Fruit fly (Drosophila melanogaster): ENCODE data around the gene Cip4.

Gene Cip4

DNA sequence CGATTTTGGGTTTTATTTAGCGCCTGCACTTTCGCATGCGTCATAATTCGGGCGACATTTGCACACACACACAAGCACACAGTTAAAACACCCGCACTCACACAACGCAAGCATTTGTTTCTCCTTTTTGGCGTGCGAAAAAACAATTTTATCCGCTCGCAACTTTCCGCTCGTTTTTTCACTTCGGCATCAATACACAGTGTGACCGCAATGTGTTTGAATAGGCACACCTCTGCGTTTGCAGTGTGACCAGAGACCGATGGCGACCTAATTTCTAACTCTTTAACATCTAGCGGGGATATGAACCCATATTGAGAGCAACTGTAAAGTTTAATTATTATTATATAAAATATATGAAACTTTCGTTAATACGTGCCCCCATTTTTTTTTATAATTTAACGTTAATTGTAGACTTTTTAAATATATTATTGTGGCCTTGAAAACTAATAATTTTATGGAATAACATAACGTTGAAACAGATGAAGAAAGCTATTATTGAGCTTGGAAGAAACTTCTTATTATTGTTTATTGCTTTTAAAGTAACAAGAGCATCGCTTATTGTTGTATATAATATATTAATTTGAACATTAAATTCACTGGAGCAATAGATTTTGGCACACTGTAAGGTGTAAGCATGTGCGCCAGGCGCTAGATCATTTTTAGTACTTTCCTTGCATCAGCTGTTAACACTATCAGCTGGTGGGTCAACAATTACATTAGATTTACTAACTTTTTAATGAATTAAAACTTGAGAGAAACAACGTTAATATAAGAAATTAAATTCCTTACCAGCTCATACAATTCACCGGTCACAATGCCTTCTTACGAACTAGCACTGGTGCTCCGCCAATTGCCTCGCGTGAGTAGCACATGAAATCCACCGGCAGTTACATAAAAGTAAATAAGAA, at the start of gene Cip4, which contains the start of gene mRpS6:
TSS of gene Cip4 (minus strand) at position 216 of the 908 bp plus-strand sequence.
TSS of gene mRpS6 (plus strand) at position 664 of the 908 bp plus-strand sequence.
- TF ChIP-seq CG8478 (optimal IDR thresholded peaks at IDR 0.05) (no peak), CTCF (optimal IDR thresholded peaks at IDR 0.05) (peak in 1 of 2 experiments; percentile 19)

DNA sequence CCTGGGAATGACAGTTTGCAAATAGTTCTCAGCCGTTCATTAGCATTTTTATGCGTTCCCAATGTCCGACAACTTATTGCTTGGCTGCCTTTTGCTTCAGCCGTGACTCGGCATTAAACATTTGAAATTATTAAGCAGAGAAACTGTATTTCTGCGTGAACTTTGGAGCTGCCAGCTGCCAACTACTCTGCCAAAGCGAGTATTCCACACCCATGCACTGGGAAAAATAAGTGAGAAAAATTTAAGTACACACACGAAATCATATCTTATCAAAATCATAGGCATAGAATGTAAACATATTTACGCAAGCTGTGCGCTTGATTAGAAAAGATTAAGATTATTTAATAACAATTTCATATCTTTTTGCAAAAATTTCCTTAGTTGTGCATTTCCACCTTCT, 49.1 kb upstream of the Cip4 start:
- TF ChIP-seq CG8478 (optimal IDR thresholded peaks at IDR 0.05) (no peak), CTCF (optimal IDR thresholded peaks at IDR 0.05) (no peak)

DNA sequence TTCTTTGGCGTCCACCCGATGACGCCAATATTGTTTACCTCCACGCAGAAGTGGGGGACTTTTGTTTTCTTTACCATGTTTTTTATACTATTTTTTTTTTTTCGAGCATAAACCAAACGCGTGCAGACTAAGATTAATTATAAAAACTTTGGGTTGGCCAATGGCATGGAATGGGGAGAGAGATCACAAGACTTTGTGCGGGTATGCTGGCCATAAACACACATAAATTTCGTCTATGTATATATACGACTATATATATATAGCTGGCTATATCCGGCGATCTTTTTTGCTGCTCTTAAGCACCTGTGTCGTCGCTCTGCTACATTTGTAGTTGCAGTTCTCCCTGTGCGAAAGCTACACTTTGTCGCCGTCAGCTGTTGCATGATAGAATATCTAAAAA, 48.0 kb upstream of the Cip4 start:
- TF ChIP-seq CG8478 (optimal IDR thresholded peaks at IDR 0.05) (no peak), CTCF (optimal IDR thresholded peaks at IDR 0.05) (no peak)

DNA sequence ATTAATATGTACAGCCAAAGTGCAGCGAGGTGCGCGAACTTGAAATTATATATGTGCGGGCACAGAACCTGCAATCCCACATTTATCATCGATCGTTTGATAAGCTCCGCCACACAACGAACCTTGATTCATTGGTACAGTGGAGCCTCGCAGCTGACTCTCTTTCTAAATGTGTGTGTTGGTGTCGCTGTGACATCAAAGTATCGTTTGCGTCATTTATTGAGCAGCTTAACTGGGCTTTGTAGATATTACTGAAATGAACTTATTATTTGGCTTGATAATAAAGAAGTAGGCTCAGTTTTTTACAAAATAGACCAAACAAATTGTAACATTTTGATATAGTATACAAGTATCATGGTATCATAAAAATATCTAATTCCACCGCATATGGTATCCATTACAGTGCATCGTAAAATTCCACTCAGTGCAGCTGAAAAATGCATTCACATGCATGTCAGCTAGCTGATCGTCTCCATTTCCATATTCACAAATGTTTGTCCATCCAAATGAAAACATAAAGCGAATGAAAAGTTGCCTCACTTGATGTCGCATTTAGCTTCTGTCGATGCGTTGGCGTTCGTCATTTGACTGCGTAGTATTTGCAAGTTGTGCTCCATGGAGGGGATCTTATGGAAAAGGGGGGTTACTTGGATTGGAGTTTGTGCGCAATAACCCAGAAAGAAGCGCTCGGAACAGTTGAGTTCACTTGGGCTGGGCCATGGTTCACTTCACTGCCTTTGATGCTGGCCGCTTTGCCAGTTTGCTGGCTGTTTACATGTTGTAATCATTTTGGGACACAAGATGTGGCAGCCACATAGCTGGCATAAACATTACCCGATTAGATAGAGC, 47.3 kb upstream of the Cip4 start:
- TF ChIP-seq CG8478 (optimal IDR thresholded peaks at IDR 0.05) (no peak), CTCF (optimal IDR thresholded peaks at IDR 0.05) (no peak)

DNA sequence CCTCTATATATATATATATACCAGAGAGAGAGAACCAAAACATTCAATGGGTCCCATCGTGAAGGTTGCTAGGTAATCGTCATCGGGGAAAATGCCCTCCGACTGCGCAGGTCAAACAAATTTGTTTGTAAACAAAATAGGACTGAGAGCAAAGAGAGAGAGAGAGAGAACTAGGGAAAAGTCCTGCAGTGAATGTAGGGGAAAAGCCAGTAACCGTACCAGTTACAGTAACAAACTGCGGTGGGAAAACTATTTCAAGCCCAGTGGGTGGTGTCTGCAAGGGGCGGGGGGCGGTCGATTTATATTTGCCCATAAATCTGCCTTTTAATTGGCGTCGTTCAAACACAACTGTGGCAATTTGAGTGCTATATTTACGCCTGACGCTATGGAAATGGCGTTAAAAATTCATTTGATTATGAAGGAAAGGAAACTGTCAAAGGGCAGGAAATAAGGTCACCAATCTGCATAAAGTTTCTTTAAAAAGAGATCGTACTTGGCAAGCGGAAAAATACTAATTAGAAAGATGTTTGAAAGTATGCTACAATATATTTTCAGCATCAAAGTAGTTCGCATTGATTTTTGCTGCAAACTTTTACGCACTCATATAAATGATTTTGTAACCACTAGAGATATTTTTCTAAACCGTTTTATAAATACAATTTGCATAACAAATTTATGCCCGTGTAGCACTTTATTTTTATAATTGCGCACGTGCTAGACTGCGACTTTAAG, 46.2 kb upstream of the Cip4 start:
- TF ChIP-seq CG8478 (optimal IDR thresholded peaks at IDR 0.05): no peak
- TF ChIP-seq CTCF (optimal IDR thresholded peaks at IDR 0.05): no peak

DNA sequence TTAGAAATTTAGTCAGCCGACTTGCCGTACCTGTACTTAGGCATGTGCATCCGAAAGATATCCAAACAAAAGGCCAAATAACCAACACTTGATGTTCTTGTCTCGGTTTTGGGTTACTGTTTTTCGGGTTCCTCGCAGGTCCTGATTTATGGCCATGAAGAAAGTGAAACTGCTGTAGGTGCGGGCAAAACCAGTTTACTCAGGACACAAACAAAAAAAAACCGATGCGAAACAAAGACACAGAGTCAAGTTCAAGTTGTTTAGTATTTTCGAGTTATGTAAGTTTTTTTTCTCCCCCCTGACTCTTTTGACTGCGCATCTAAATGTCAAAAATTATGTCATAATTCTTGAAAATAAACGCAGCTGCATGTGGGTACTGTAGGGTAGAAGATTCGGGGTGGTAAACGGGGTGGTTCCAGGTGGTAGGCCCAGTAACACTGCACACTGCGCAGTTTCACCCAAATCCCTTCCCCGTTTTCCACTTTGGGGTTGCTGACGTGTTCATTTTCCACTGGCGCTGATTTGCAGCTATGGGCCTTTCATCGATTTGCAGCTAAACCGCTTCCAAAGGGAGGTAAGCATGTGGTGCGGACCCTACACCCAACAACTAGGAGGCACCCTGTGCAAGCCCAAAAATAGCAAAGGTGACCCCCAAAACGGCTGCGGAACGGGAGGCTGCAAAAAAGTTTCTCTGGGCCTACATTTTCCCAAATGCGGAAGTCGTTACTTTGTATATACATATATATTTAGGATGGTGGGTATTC, 45.4 kb upstream of the Cip4 start:
- TF ChIP-seq CG8478 (optimal IDR thresholded peaks at IDR 0.05) (no peak), CTCF (optimal IDR thresholded peaks at IDR 0.05) (no peak)

DNA sequence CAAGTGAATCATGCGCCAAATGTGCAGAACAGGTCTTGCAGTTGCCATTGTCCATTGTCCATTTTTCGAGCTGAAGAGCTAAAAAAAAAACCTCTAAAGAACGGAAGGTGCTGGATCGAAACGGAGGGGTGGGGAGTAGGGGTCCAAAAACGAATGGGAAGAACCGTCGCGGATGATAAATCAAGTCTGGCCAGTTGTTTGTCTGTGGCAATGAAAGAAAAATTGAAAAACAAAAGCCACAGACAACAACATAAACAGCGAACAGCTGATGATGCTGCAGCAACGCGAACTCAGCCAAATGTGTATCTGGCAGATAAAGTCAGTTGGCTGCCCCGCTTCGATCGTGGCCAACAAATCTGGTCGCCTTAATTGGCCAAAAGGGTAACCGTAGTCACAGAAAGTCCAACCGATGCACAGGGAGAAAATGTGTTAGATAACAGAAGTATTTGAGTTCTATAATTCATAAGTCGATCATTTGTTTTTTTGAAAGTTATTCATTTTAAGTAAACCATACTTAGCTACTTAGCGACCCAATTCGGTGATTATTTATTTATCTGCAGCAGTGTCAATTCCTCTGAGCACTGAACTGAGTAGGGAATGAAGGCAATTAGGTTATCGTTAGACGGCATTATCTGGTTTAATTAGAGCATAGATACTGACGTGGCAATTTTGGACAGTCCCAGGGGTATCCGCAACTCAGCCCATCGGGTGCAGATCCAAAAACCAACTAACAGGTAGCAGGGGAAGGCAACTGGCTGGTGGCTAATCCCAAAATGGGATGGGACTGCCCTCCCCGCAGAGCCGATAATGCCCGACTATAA, 44.6 kb upstream of the Cip4 start:
- no peak for TF ChIP-seq CG8478 (optimal IDR thresholded peaks at IDR 0.05)
- TF ChIP-seq CTCF (optimal IDR thresholded peaks at IDR 0.05): no peak

DNA sequence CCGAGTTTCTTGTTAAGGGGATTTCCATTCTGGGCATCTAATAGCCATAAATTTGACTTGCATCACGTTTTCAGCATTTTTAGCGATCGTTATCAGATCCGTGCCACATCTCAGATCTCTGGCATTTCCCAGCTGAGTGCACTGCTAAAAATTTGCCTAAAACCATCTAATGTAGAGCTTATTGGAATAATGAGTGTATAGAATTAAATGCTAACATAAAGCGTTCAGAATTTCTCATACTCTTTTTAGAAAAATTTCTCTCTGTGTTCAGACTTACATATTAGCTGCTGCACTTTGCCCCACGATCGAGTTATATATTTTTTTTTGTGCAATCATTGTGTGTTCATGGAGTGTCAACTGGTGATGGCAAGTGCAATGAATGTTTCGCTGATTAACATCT, 43.8 kb upstream of the Cip4 start:
- TF ChIP-seq CTCF (optimal IDR thresholded peaks at IDR 0.05) (no peak), CG8478 (optimal IDR thresholded peaks at IDR 0.05) (no peak)

DNA sequence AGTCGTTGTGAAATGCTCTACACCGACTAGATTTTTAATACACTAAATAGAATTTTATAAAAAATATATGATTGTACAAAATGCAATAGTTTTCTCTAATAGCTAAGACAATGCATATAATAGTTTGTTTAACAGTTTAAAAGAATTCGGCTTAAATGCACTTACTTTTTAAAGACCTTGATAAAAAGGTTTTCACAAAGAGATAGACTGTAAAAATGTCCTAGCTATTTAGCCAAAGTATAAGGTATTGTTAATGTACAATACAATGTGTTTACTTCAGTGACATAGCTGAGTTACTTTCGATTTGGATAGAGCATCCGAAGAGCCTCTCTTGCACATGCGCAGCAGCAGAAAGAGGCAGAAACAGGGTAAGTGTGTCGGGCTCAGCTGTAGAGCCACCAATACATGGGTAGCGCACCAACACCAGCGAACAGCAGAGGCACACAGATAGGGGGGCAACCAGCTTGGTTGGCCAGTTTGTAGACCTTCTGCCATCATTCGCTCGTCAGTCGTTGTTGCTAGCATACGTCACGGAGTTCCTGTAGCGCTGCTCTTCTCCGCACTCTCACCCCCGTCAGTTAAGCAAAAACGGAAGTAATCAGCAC, 42.9 kb upstream of the Cip4 start, which contains the start of gene TP53INP:
TSS of gene TP53INP (plus strand) at position 291 of the 605 bp plus-strand sequence.
- TF ChIP-seq CG8478 (optimal IDR thresholded peaks at IDR 0.05): no peak

DNA sequence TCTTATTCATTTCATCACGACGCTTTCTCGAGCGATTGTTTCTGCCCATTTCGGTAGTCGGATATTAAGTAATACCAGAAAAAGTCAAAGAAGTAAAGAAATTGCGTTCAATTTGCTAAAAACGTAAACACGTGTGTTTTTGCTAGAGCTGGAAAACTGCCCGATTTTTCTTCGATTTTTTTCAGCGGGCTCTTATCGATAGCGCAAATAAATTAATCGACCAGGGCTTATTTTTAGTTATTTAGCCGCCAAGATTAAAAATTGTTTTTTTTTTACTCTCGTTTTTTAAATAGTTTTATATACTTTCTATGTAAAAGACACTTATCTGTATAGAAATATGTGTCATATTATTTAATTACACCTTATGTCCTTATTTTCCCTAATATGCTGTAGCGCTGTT, 42.0 kb upstream of the Cip4 start, which contains the start of gene CG15019:
TSS of gene CG15019 (minus strand) at position 138 of the 400 bp plus-strand sequence.
- TF ChIP-seq CG8478 (optimal IDR thresholded peaks at IDR 0.05) (no peak), CTCF (optimal IDR thresholded peaks at IDR 0.05) (no peak)

DNA sequence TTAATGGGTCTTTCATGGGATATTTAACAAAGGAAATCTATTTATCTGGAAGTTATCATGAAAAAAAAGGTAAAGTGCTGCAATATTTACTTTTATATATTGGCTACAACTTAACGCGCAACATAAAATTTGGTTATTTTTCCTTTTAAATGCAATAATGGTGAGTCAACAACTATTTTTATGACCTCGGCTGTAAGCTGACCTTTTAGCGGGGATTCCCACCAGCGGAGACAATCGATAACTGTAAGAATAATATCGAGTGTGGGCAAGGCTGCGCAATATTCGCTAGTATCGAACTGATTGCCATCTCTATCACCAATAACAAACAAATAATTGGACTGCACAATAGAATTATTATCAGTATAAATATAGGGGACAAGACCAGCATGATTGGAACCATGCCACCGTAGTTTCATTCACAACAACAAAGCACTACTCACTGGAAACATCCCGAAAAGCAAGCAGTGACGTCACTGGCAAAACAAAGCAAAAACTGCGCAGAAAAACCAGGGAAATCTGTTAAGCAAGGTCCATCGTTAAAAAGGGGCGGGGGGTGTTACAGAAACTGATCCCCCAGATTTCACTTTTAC, 39.4 kb upstream of the Cip4 start, which contains the start of gene Syx17:
TSS of gene Syx17 (plus strand) at position 308 of the 590 bp plus-strand sequence.
- TF ChIP-seq CG8478 (optimal IDR thresholded peaks at IDR 0.05): no peak
- no peak for TF ChIP-seq CTCF (optimal IDR thresholded peaks at IDR 0.05)

DNA sequence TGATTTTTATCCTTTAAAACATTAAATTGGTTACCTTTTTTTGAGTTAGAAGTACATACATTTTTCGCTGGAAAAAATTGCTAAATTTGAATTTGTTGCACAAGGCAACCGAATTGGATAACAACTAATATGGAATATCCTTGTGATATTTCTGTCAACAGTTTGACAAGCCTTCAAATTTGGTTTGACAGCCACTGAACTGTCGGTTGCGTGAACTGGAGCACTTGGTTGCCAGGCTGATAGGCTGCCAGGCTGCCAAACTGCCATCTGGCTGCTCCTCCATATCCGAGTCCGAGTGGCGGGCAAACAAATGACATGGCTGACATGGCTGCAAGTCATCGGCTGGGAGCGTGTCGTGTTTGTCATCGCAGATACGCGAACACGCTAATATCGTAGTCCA, 37.3 kb upstream of the Cip4 start:
- TF ChIP-seq CTCF (optimal IDR thresholded peaks at IDR 0.05): no peak
- TF ChIP-seq CG8478 (optimal IDR thresholded peaks at IDR 0.05): no peak

Data from S2 (cell line).